Fruit fly (Drosophila melanogaster) whole organism, embryonic: ENCODE data around the gene CG4461.
A peak's percentile ranks its signal among the peaks of the same experiment; 100 is the strongest.

Experiments
- BEAF-32 ChIP-seq: fragments of 200-800 bp; sonication (Bioruptor generic); optimal IDR thresholded peaks from 3 replicates; lab custom pipeline; 2017; ENCODE audit warnings: missing biosample characterization, missing genetic modification characterization, mild to moderate bottlenecking, moderate library complexity, missing genetic modification reagents
- Bdp1 ChIP-seq: fragments of 200-800 bp; sonication (Bioruptor generic); optimal IDR thresholded peaks from 3 replicates; lab custom pipeline; 2016; ENCODE audit warnings: missing biosample characterization, missing genetic modification characterization
- Bgb ChIP-seq: fragments of 200-800 bp; sonication (Bioruptor generic); IDR thresholded peaks from 2 replicates; pipeline ENCODE4 v1.3.6; 2022; ENCODE audit warnings: missing biosample characterization, missing genetic modification characterization; ENCODE audit not compliant: partially characterized antibody
- CG10543 ChIP-seq: fragments of 200-800 bp; sonication (Bioruptor generic); optimal IDR thresholded peaks from 3 replicates; lab custom pipeline; 2017; ENCODE audit warnings: missing biosample characterization, mild to moderate bottlenecking, missing genetic modification characterization, moderate library complexity
- CG11085 ChIP-seq: fragments of 200-800 bp; sonication (Bioruptor generic); IDR thresholded peaks from 2 replicates; pipeline ENCODE4 v1.3.6; 2022; ENCODE audit warnings: missing biosample characterization, missing genetic modification characterization
- CG12769 ChIP-seq: fragments of 200-800 bp; sonication (Bioruptor generic); optimal IDR thresholded peaks from 2 replicates; lab custom pipeline; 2019; ENCODE audit warnings: missing biosample characterization, mild to moderate bottlenecking, missing genetic modification characterization, moderate library complexity
- CG13287 ChIP-seq: fragments of 200-800 bp; sonication (Bioruptor generic); IDR thresholded peaks from 2 replicates; pipeline ENCODE4 v1.3.6; 2022; ENCODE audit warnings: missing biosample characterization, missing genetic modification characterization; ENCODE audit not compliant: partially characterized antibody
- CG14710 ChIP-seq: fragments of 200-800 bp; sonication (Bioruptor generic); optimal IDR thresholded peaks from 3 replicates; lab custom pipeline; 2019; ENCODE audit warnings: missing biosample characterization, mild to moderate bottlenecking, missing genetic modification characterization, moderate library complexity
- CG17359 ChIP-seq: fragments of 200-800 bp; sonication (Bioruptor generic); optimal IDR thresholded peaks from 3 replicates; lab custom pipeline; 2018; ENCODE audit warnings: missing biosample characterization, mild to moderate bottlenecking, missing genetic modification characterization, moderate library complexity
- CG1832 ChIP-seq: fragments of 200-800 bp; sonication (Bioruptor generic); optimal IDR thresholded peaks from 2 replicates; lab custom pipeline; 2017; ENCODE audit warnings: missing biosample characterization, mild to moderate bottlenecking, missing genetic modification characterization, inconsistent platforms
- CG34376 ChIP-seq: fragments of 200-800 bp; sonication (Bioruptor generic); optimal IDR thresholded peaks from 2 replicates; lab custom pipeline; 2018; ENCODE audit warnings: missing biosample characterization, mild to moderate bottlenecking, missing genetic modification characterization
- CG6654 ChIP-seq: fragments of 200-800 bp; sonication (Bioruptor generic); optimal IDR thresholded peaks from 2 replicates; lab custom pipeline; 2017; ENCODE audit warnings: missing biosample characterization, mild to moderate bottlenecking, missing genetic modification characterization
- CG8281 ChIP-seq: fragments of 200-800 bp; sonication (Bioruptor generic); optimal IDR thresholded peaks from 2 replicates; lab custom pipeline; 2018; ENCODE audit warnings: missing biosample characterization, mild to moderate bottlenecking, missing genetic modification characterization, moderate library complexity
- CG8290 ChIP-seq, 3 experiments: fragments of 200-800 bp; sonication (Bioruptor generic); optimal IDR thresholded peaks; 2 replicates each; lab custom pipeline; 2016 to 2019; ENCODE audit warnings: missing biosample characterization in 3 of 3, missing genetic modification characterization in 3 of 3, mild to moderate bottlenecking in 2 of 3, moderate library complexity in 1 of 3
- CG9437 ChIP-seq: fragments of 200-800 bp; sonication (Bioruptor generic); optimal IDR thresholded peaks from 2 replicates; lab custom pipeline; 2018; ENCODE audit warnings: missing biosample characterization, mild to moderate bottlenecking, missing genetic modification characterization
- Dbx ChIP-seq: fragments of 200-800 bp; sonication (Bioruptor generic); IDR thresholded peaks from 3 replicates; pipeline ENCODE4 v1.3.6; 2022; ENCODE audit warnings: missing biosample characterization, missing genetic modification characterization
- Dll ChIP-seq: fragments of 200-800 bp; sonication (Bioruptor generic); IDR thresholded peaks from 4 replicates; pipeline ENCODE4 v1.3.6; 2022; ENCODE audit warnings: missing biosample characterization, missing genetic modification characterization; ENCODE audit not compliant: partially characterized antibody
- Ets65A ChIP-seq: fragments of 200-800 bp; sonication (Bioruptor generic); peaks from one replicate; lab custom pipeline; 2016; ENCODE audit warnings: missing biosample characterization, missing genetic modification characterization
- Hr51 ChIP-seq, 2 experiments: fragments of 200-800 bp; sonication (Bioruptor generic); optimal IDR thresholded peaks; 2 replicates in 1 of 2; 3 replicates in 1 of 2; lab custom pipeline; 2016 to 2018; ENCODE audit warnings: missing biosample characterization in 2 of 2, missing genetic modification characterization in 2 of 2, mild to moderate bottlenecking in 1 of 2, moderate library complexity in 1 of 2
- MESR4 ChIP-seq: fragments of 200-800 bp; sonication (Bioruptor generic); optimal IDR thresholded peaks from 2 replicates; lab custom pipeline; 2018; ENCODE audit warnings: missing biosample characterization, mild to moderate bottlenecking, missing genetic modification characterization, moderate library complexity
- Med ChIP-seq: fragments of 200-800 bp; sonication (Bioruptor generic); peaks from one replicate; lab custom pipeline; 2016; ENCODE audit warnings: missing biosample characterization, missing genetic modification characterization, mild to moderate bottlenecking, inconsistent platforms, moderate library complexity
- Pdp1 ChIP-seq, 2 experiments: fragments of 200-800 bp; sonication (Bioruptor generic); optimal IDR thresholded peaks; 3 replicates each; lab custom pipeline; 2016; ENCODE audit warnings: missing biosample characterization in 2 of 2, missing genetic modification characterization in 2 of 2, mild to moderate bottlenecking in 1 of 2, moderate library complexity in 1 of 2
- abd-A ChIP-seq: fragments of 200-800 bp; sonication (Bioruptor generic); optimal IDR thresholded peaks from 3 replicates; lab custom pipeline; 2019; ENCODE audit warnings: missing biosample characterization, mild to moderate bottlenecking, missing genetic modification characterization, moderate library complexity
- bab2 ChIP-seq: fragments of 200-800 bp; sonication (Bioruptor generic); optimal IDR thresholded peaks from 2 replicates; lab custom pipeline; 2016; ENCODE audit warnings: missing biosample characterization, missing genetic modification characterization
- btn ChIP-seq: fragments of 200-800 bp; sonication (Bioruptor generic); optimal IDR thresholded peaks from 2 replicates; lab custom pipeline; 2016; ENCODE audit warnings: missing biosample characterization, missing genetic modification characterization
- ci ChIP-seq: fragments of 200-800 bp; sonication (Bioruptor generic); IDR thresholded peaks from 3 replicates; pipeline ENCODE4 v1.3.6; 2022; ENCODE audit warnings: missing biosample characterization, missing genetic modification characterization
- crp ChIP-seq, 2 experiments: fragments of 200-800 bp; sonication (Bioruptor generic); optimal IDR thresholded peaks; 2 replicates in 1 of 2; 3 replicates in 1 of 2; lab custom pipeline; 2017; ENCODE audit warnings: missing biosample characterization in 2 of 2, missing genetic modification characterization in 2 of 2, mild to moderate bottlenecking in 1 of 2, moderate library complexity in 1 of 2
- exex ChIP-seq: fragments of 200-800 bp; sonication (Bioruptor generic); optimal IDR thresholded peaks from 4 replicates; lab custom pipeline; 2018; ENCODE audit warnings: missing biosample characterization, mild to moderate bottlenecking, missing genetic modification characterization, moderate library complexity
- ftz-f1 ChIP-seq: fragments of 200-800 bp; sonication (Bioruptor generic); optimal IDR thresholded peaks from 2 replicates; lab custom pipeline; 2016; ENCODE audit warnings: missing biosample characterization, missing genetic modification characterization
- grn ChIP-seq: fragments of 200-800 bp; sonication (Bioruptor generic); optimal IDR thresholded peaks from 3 replicates; lab custom pipeline; 2017; ENCODE audit warnings: missing biosample characterization, missing genetic modification characterization
- mirr ChIP-seq: fragments of 200-800 bp; sonication (Bioruptor generic); optimal IDR thresholded peaks from 3 replicates; lab custom pipeline; 2018; ENCODE audit warnings: missing biosample characterization, mild to moderate bottlenecking, missing genetic modification characterization
- nerfin-1 ChIP-seq: fragments of 200-800 bp; sonication (Bioruptor generic); optimal IDR thresholded peaks from 3 replicates; lab custom pipeline; 2019; ENCODE audit warnings: missing biosample characterization, mild to moderate bottlenecking, missing genetic modification characterization, moderate library complexity
- oc ChIP-seq: fragments of 200-800 bp; sonication (Bioruptor generic); optimal IDR thresholded peaks from 2 replicates; lab custom pipeline; 2018; ENCODE audit warnings: missing biosample characterization, mild to moderate bottlenecking, missing genetic modification characterization, moderate library complexity
- prd ChIP-seq, 3 experiments: fragments of >200 bp in 2 of 3; fragments of 200-800 bp in 1 of 3; sonication (Bioruptor generic) in 1 of 3; optimal IDR thresholded peaks in 2 of 3; IDR thresholded peaks in 1 of 3; 2 replicates in 2 of 3; 3 replicates in 1 of 3; pipeline versions ENCODE4 v1.3.6 to Lab custom; 2017 to 2022; ENCODE audit warnings: missing biosample characterization in 1 of 3, missing genetic modification characterization in 1 of 3
- pzg ChIP-seq: fragments of 200-800 bp; sonication (Bioruptor generic); optimal IDR thresholded peaks from 3 replicates; lab custom pipeline; 2018; ENCODE audit warnings: missing biosample characterization, mild to moderate bottlenecking, missing genetic modification characterization, moderate library complexity
- sna ChIP-seq: fragments of 200-800 bp; sonication (Bioruptor generic); IDR thresholded peaks from 2 replicates; pipeline ENCODE4 v1.3.6; 2022; ENCODE audit warnings: missing biosample characterization, missing genetic modification characterization; ENCODE audit not compliant: partially characterized antibody
- sug ChIP-seq: fragments of 200-800 bp; optimal IDR thresholded peaks from 2 replicates; lab custom pipeline; 2019; ENCODE audit warnings: missing biosample characterization, mild to moderate bottlenecking, missing genetic modification characterization, moderate library complexity
- twi ChIP-seq: fragments of 200-800 bp; optimal IDR thresholded peaks from 2 replicates; lab custom pipeline; 2019; ENCODE audit warnings: missing biosample characterization, mild to moderate bottlenecking, missing genetic modification characterization, moderate library complexity
- z ChIP-seq: fragments of 200-800 bp; sonication (Bioruptor generic); IDR thresholded peaks from 3 replicates; pipeline ENCODE4 v1.3.6; 2022; ENCODE audit warnings: missing biosample characterization, missing genetic modification characterization
- zf30C ChIP-seq: fragments of 200-800 bp; sonication (Bioruptor generic); optimal IDR thresholded peaks from 3 replicates; lab custom pipeline; 2018; ENCODE audit warnings: missing biosample characterization, mild to moderate bottlenecking, missing genetic modification characterization

CG4461 gene

dm6 chr3L:9423757-9424527 lies 48.7 kb downstream of the CG4461 start:
- TF ChIP-seq Dbx: peak; percentile 9; the same call in 1 of the 3 replicates
- no peak for TF ChIP-seq prd (optimal IDR thresholded peaks at IDR 0.05; lab: Kevin White, UChicago)
- 0 out of 3 replicates have a peak, but pooled peaks have one; percentile 19 for TF ChIP-seq prd (GFP tag; IDR thresholded peaks at IDR 0.05; lab: Robert Waterston, UW)
- peak in 1 of 2 experiments; percentile 0 for TF ChIP-seq Hr51 (GFP tag; optimal IDR thresholded peaks at IDR 0.05; lab: Kevin White, UChicago)
- peak; percentile 4 for TF ChIP-seq abd-A
- no peak for TF ChIP-seq oc (tag; lab: Kevin White, UChicago)
- no peak for TF ChIP-seq twi (tag; lab: Kevin White, UChicago)
- peak; percentile 7 for TF ChIP-seq CG12769 (tag; lab: Kevin White, UChicago)
- TF ChIP-seq Bgb (GFP tag; lab: Robert Waterston, UW): 0 out of 2 replicates have a peak, but pooled peaks have one; percentile 20
- no peak for TF ChIP-seq nerfin-1 (tag; lab: Kevin White, UChicago)
- peak; percentile 8 for TF ChIP-seq BEAF-32
- TF ChIP-seq CG8290 (GFP tag; optimal IDR thresholded peaks at IDR 0.05; lab: Kevin White, UChicago): no peak
- peak in 1 of 2 experiments; percentile 26 for TF ChIP-seq CG8290 (tag; optimal IDR thresholded peaks at IDR 0.05; lab: Kevin White, UChicago)
- TF ChIP-seq zf30C (GFP tag; lab: Kevin White, UChicago): peak; percentile 38
- TF ChIP-seq CG1832 (GFP tag; lab: Kevin White, UChicago): no peak
- peak; percentile 12; the same call in 1 of the 2 replicates for TF ChIP-seq sna (GFP tag; lab: Robert Waterston, UW)
- TF ChIP-seq pzg (GFP tag; lab: Kevin White, UChicago): peak; percentile 4
- TF ChIP-seq CG9437 (GFP tag; lab: Kevin White, UChicago): peak; percentile 98
- peak; percentile 38 for TF ChIP-seq ftz-f1 (GFP tag; lab: Kevin White, UChicago)
- peak; percentile 85 for TF ChIP-seq grn (GFP tag; lab: Kevin White, UChicago)
- TF ChIP-seq ci: no peak
- TF ChIP-seq Med (GFP tag; lab: Kevin White, UChicago): peak; percentile 69
- TF ChIP-seq CG8281 (tag; lab: Kevin White, UChicago): no peak
- peak; percentile 61 for TF ChIP-seq exex
- TF ChIP-seq MESR4: peak; percentile 38
- TF ChIP-seq Pdp1 (GFP tag; optimal IDR thresholded peaks at IDR 0.05; lab: Kevin White, UChicago): peak in 1 of 2 experiments; percentile 99
- no peak for TF ChIP-seq btn (GFP tag; lab: Kevin White, UChicago)
- TF ChIP-seq CG17359 (tag; lab: Kevin White, UChicago): no peak
- TF ChIP-seq sug (tag; lab: Kevin White, UChicago): peak; percentile 79
- no peak for TF ChIP-seq CG11085 (GFP tag; lab: Robert Waterston, UW)
- TF ChIP-seq Ets65A (GFP tag; lab: Kevin White, UChicago): peak; percentile 66
- TF ChIP-seq CG34376 (GFP tag; lab: Kevin White, UChicago): peak; percentile 57
- peak in 1 of 2 experiments; percentile 53 for TF ChIP-seq crp (GFP tag; optimal IDR thresholded peaks at IDR 0.05; lab: Kevin White, UChicago)
- TF ChIP-seq Bdp1 (GFP tag; lab: Kevin White, UChicago): no peak
- TF ChIP-seq bab2 (GFP tag; lab: Kevin White, UChicago): no peak
- TF ChIP-seq CG14710 (tag; lab: Kevin White, UChicago): no peak
- no peak for TF ChIP-seq CG6654 (GFP tag; lab: Kevin White, UChicago)
- TF ChIP-seq Dll (GFP tag; lab: Robert Waterston, UW): no peak
- peak; percentile 37 for TF ChIP-seq mirr (GFP tag; lab: Kevin White, UChicago)
- TF ChIP-seq z (GFP tag; lab: Robert Waterston, UW): 0 out of 3 replicates have a peak, but pooled peaks have one; percentile 39
- peak; percentile 35 for TF ChIP-seq CG10543 (GFP tag; lab: Kevin White, UChicago)
- TF ChIP-seq CG13287 (GFP tag; lab: Robert Waterston, UW): 0 out of 2 replicates have a peak, but pooled peaks have one; percentile 5
